Worm (Caenorhabditis elegans) whole organism, mixed stage, embryonic: ENCODE measurements around the gene stdh-1.

Experiments used
- bed-3 ChIP-seq: fragments of 200-800 bp; sonication (Bioruptor generic); optimal IDR thresholded peaks from 3 replicates; lab custom pipeline; 2018; ENCODE audit warnings: mild to moderate bottlenecking, missing genetic modification characterization, moderate library complexity, missing compliant biosample characterization
- blmp-1 ChIP-seq: fragments of 150-350 bp; optimal IDR thresholded peaks from 2 replicates; lab custom pipeline; 2014; ENCODE audit warnings: missing biosample characterization, missing genetic modification characterization
- ceh-43 ChIP-seq: fragments of 200-800 bp; sonication (Bioruptor generic); optimal IDR thresholded peaks from 2 replicates; lab custom pipeline; 2018; ENCODE audit warnings: mild to moderate bottlenecking, missing genetic modification characterization, moderate library complexity, missing compliant biosample characterization
- ces-1 ChIP-seq: fragments of 150-350 bp; optimal IDR thresholded peaks from 2 replicates; lab custom pipeline; 2014; ENCODE audit warnings: missing biosample characterization, missing genetic modification reagents, missing genetic modification characterization
- cnd-1 ChIP-seq: fragments of 200-800 bp; sonication (Bioruptor generic); optimal IDR thresholded peaks from 2 replicates; lab custom pipeline; 2018; ENCODE audit warnings: mild to moderate bottlenecking, missing genetic modification characterization, missing compliant biosample characterization
- drap-1 ChIP-seq: fragments of 200-800 bp; sonication (Bioruptor generic); optimal IDR thresholded peaks from 3 replicates; lab custom pipeline; 2018; ENCODE audit warnings: mild to moderate bottlenecking, missing genetic modification characterization, missing compliant biosample characterization
- elt-1 ChIP-seq: sonication (generic microtip); optimal IDR thresholded peaks from 2 replicates; lab custom pipeline; 2017; ENCODE audit warnings: missing genetic modification characterization, mild to moderate bottlenecking, missing compliant biosample characterization, antibody characterized with exemption, moderate library complexity, borderline replicate concordance; ENCODE audit not compliant: insufficient read depth
- flh-1 ChIP-seq: fragments of 200-800 bp; sonication (Bioruptor generic); optimal IDR thresholded peaks from 2 replicates; lab custom pipeline; 2018; ENCODE audit warnings: mild to moderate bottlenecking, missing genetic modification characterization, moderate library complexity, missing compliant biosample characterization
- ham-2 ChIP-seq: fragments of 200-800 bp; sonication (Bioruptor generic); optimal IDR thresholded peaks from 2 replicates; lab custom pipeline; 2018; ENCODE audit warnings: mild to moderate bottlenecking, missing genetic modification characterization, missing compliant biosample characterization
- hlh-1 ChIP-seq: fragments of 150-350 bp; optimal IDR thresholded peaks from 2 replicates; lab custom pipeline; 2014; ENCODE audit warnings: missing biosample characterization, missing genetic modification reagents, missing genetic modification characterization
- lin-13 ChIP-seq: fragments of 150-350 bp; optimal IDR thresholded peaks from 2 replicates; lab custom pipeline; 2014; ENCODE audit warnings: missing biosample characterization, missing genetic modification characterization
- lin-32 ChIP-seq: fragments of 200-800 bp; sonication (Bioruptor generic); optimal IDR thresholded peaks from 2 replicates; lab custom pipeline; 2018; ENCODE audit warnings: mild to moderate bottlenecking, missing genetic modification characterization, missing compliant biosample characterization
- lsy-2 ChIP-seq: fragments of 150-350 bp; optimal IDR thresholded peaks from 2 replicates; lab custom pipeline; 2014; ENCODE audit warnings: missing biosample characterization, missing genetic modification characterization
- mab-5 ChIP-seq: fragments of 150-350 bp; optimal IDR thresholded peaks from 2 replicates; lab custom pipeline; 2014; ENCODE audit warnings: missing biosample characterization, missing genetic modification characterization
- mls-2 ChIP-seq: sonication (generic microtip); optimal IDR thresholded peaks from 2 replicates; lab custom pipeline; 2016; ENCODE audit warnings: mild to moderate bottlenecking, missing genetic modification characterization, moderate library complexity, missing compliant biosample characterization
- nhr-12 ChIP-seq: fragments of 150-350 bp; optimal IDR thresholded peaks from 2 replicates; lab custom pipeline; 2014; ENCODE audit warnings: missing biosample characterization, missing genetic modification characterization
- nhr-2 ChIP-seq: fragments of 150-350 bp; optimal IDR thresholded peaks from 2 replicates; lab custom pipeline; 2014; ENCODE audit warnings: missing biosample characterization, missing genetic modification characterization
- nhr-237 ChIP-seq: fragments of 150-350 bp; optimal IDR thresholded peaks from 2 replicates; lab custom pipeline; 2014; ENCODE audit warnings: missing biosample characterization, missing genetic modification characterization
- nhr-28 ChIP-seq: fragments of 150-350 bp; optimal IDR thresholded peaks from 2 replicates; lab custom pipeline; 2014; ENCODE audit warnings: missing biosample characterization, missing genetic modification characterization
- nhr-76 ChIP-seq: sonication (generic microtip); optimal IDR thresholded peaks from 2 replicates; lab custom pipeline; 2017; ENCODE audit warnings: missing biosample characterization, missing genetic modification characterization
- pha-4 ChIP-seq: fragments of 150-350 bp; optimal IDR thresholded peaks from 2 replicates; lab custom pipeline; 2018; ENCODE audit warnings: missing biosample characterization, missing genetic modification reagents, missing genetic modification characterization
- snpc-4 ChIP-seq: fragments of 150-350 bp; optimal IDR thresholded peaks from 2 replicates; lab custom pipeline; 2014; ENCODE audit warnings: missing biosample characterization, missing genetic modification characterization
- sptf-1 ChIP-seq: sonication (generic microtip); optimal IDR thresholded peaks from 2 replicates; lab custom pipeline; 2017; ENCODE audit warnings: mild to moderate bottlenecking, missing genetic modification characterization, moderate library complexity, missing compliant biosample characterization
- tbx-8 ChIP-seq: fragments of 200-800 bp; sonication (Bioruptor generic); optimal IDR thresholded peaks from 2 replicates; lab custom pipeline; 2018; ENCODE audit warnings: mild to moderate bottlenecking, missing genetic modification characterization, moderate library complexity, missing compliant biosample characterization
- unc-120 ChIP-seq: sonication (generic microtip); optimal IDR thresholded peaks from 2 replicates; lab custom pipeline; 2017; ENCODE audit warnings: missing genetic modification characterization, missing compliant biosample characterization; ENCODE audit not compliant: poor library complexity, severe bottlenecking
- unc-39 ChIP-seq: fragments of 150-350 bp; optimal IDR thresholded peaks from 2 replicates; lab custom pipeline; 2014; ENCODE audit warnings: missing biosample characterization, missing genetic modification characterization
- zip-8 ChIP-seq: fragments of 150-350 bp; optimal IDR thresholded peaks from 2 replicates; lab custom pipeline; 2014; ENCODE audit warnings: missing biosample characterization, missing genetic modification characterization
- ztf-11 ChIP-seq: fragments of 150-350 bp; optimal IDR thresholded peaks from 2 replicates; lab custom pipeline; 2014; ENCODE audit warnings: missing biosample characterization, missing genetic modification characterization

The stdh-1 gene

DNA sequence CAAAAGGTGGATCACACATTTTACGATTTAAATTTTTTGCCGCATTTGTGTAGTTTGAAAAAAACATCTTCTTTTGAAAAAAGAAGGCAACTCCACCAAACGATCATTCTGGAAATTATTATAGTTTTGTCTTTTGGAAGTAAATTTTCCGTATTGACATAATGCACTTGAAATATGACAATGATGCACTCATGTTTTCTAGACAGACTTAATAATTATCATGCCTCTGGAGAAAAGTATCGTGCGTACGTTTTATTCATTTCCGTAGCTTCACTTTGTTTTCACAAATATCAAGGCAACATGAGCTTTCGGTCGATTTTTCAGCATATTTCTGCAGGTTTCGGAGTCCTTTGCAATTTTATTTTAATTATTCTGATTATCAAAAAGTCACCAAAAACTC, 12.0 kb downstream of the stdh-1 start, which contains the start of gene str-250:
TSS of gene str-250 (plus strand) at position 301 of the 400 bp plus-strand sequence.
- no peak for TF ChIP-seq flh-1
- TF ChIP-seq, all 35 proteins: peak for 0

DNA sequence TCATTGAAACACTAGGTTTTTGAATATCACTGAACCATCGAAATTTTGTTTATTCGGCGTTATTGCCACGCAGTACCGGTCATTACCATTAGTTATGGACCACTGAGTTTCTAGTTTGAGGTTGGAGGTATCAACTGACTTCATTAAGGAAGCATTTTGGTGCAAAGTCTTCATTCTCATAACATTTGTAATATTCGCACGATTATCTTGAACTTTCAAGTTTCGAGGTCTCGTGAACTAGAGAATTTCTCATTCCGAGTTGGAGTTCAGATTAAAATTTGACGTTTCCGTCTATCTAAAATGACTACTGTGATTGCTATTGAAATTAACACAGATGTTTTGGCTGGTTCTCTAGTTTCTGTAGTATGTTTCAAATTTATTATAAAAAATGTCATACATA, 14.4 kb downstream of the stdh-1 start, which contains the start of gene srx-42:
TSS of gene srx-42 (plus strand) at position 301 of the 400 bp plus-strand sequence.
- TF ChIP-seq hlh-1: no peak
- no peak for TF ChIP-seq blmp-1 (tag; lab: Kevin White, UChicago)
- TF ChIP-seq bed-3 (GFP tag; lab: Kevin White, UChicago): no peak
- TF ChIP-seq pha-4 (tag; lab: Kevin White, UChicago): no peak
- no peak for TF ChIP-seq lsy-2 (tag; lab: Kevin White, UChicago)

DNA sequence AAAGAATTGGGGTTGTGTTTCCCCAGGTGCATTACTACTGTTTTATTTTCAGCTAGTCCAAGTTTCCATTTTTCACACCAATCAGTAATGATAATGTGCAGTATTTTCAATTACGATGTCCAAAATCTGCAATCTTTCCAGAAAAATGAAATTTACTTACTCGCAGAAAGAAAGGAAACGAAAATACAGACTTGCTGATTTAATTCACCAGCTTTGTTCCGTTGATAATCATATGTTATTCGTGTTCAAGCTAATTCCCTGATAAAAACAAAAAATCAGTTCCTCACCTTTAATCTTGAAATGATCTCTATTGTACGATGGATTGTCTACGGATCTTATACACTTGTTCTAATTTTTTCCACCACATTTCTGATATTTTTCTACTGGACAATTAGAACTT, 17.6 kb downstream of the stdh-1 start, which contains the start of gene srxa-11:
TSS of gene srxa-11 (plus strand) at position 301 of the 400 bp plus-strand sequence.
- no peak for TF ChIP-seq nhr-28 (tag; lab: Kevin White, UChicago)
- TF ChIP-seq ham-2: no peak
- no peak for TF ChIP-seq mls-2 (tag; lab: Kevin White, UChicago)
- TF ChIP-seq ces-1: no peak
- TF ChIP-seq tbx-8 (GFP tag; lab: Kevin White, UChicago): no peak
- no peak for TF ChIP-seq lsy-2 (tag; lab: Kevin White, UChicago)
- TF ChIP-seq unc-120 (tag; lab: Kevin White, UChicago): no peak
- TF ChIP-seq nhr-76 (tag; lab: Kevin White, UChicago): no peak
- no peak for TF ChIP-seq zip-8 (tag; lab: Kevin White, UChicago)
- no peak for TF ChIP-seq blmp-1 (tag; lab: Kevin White, UChicago)
- TF ChIP-seq pha-4 (tag; lab: Kevin White, UChicago): no peak
- TF ChIP-seq lin-13 (tag; lab: Kevin White, UChicago): no peak
- TF ChIP-seq nhr-2: no peak
- no peak for TF ChIP-seq sptf-1
- no peak for TF ChIP-seq flh-1
- TF ChIP-seq unc-39 (tag; lab: Kevin White, UChicago): no peak
- TF ChIP-seq mab-5 (tag; lab: Kevin White, UChicago): no peak
- no peak for TF ChIP-seq nhr-237
- TF ChIP-seq, all 35 proteins: peak for 0

DNA sequence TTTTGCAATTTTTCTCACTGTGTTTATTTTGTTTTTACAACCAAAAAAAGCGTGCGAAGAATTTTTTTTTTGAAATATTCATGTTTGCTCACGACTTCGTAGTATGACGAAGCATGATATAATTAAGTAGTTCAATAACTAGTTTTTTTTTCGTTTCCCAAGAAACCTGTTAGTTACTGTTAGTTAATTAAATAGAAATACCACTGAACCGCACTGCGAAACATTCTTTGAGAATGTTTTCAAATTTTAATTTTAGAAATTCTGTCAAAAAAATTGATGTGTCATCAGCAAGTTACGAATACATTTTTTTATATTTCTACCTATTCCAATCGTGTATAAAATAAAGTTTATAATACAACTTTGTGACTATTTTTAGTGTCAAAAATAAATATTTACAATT, 20.1 kb downstream of the stdh-1 start, which contains the start of gene srxa-12:
TSS of gene srxa-12 (plus strand) at position 301 of the 400 bp plus-strand sequence.
- TF ChIP-seq pha-4 (tag; lab: Kevin White, UChicago) (no peak), nhr-2 (no peak), cnd-1 (no peak), snpc-4 (tag; lab: Kevin White, UChicago) (no peak), drap-1 (GFP tag; lab: Kevin White, UChicago) (no peak), nhr-28 (tag; lab: Kevin White, UChicago) (no peak), sptf-1 (no peak), nhr-76 (tag; lab: Kevin White, UChicago) (no peak), ceh-43 (GFP tag; lab: Kevin White, UChicago) (no peak), nhr-12 (no peak), zip-8 (tag; lab: Kevin White, UChicago) (no peak), flh-1 (no peak), ztf-11 (tag; lab: Kevin White, UChicago) (no peak), lsy-2 (tag; lab: Kevin White, UChicago) (no peak)

DNA sequence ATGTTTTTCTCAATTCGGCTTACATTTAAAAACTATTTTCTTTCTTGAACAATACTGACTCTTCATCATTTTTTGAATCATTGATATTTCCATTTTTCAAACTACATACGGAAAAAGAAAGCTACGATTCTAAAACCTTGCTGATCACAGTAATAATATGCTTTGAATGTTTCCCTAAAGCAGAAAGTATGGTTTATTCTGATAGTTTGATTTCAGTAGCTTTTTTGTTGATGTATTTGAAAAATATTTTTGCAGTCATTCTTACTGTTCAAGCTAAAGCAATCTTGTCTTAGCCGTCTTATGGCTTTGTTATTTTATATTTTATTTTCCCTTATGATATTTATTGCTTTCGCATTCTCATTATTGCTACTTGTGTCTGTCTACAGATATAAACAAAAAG, 23.2 kb downstream of the stdh-1 start, which contains the start of gene srxa-13:
TSS of gene srxa-13 (plus strand) at position 301 of the 400 bp plus-strand sequence.
- TF ChIP-seq ceh-43 (GFP tag; lab: Kevin White, UChicago) (no peak), flh-1 (no peak)

DNA sequence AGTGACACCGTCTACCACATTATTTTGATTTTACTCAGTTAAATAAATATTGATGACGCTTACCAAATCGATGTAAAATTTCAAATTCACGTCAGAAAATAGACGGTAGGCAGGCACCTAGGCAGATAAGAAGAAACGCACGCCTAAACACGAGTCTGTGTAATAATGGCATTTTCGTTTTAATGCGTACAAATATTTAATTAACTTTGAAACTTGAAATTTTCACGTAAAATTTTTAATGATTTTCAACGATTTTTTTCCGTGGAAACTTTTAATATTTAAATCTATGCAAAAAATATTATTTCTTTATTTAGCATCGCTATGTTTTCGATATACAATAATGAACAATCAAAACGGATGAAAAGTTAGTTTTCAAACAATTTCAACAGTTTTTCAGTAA, 24.9 kb downstream of the stdh-1 start, which contains the start of gene C06B3.16:
TSS of gene C06B3.16 (plus strand) at position 301 of the 400 bp plus-strand sequence.
- no peak for TF ChIP-seq ceh-43 (GFP tag; lab: Kevin White, UChicago)

DNA sequence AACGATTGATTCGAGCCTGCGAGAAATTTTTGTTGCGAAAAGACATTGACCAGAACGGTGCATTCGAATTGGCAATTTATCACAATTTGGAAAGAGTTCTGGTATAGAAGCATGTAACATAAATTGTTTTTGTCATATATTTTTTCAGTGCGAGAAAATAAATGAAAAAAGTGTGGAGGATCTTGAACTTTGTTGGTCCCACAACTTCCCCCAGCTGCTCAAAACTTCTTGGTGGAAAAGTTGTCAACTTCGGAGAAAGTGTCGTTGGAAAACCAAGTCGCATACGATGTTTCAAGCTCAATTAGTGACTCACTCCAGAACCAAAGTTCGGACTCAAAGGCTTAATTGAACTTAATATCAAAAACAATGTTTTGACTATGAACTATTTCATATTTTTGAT, 25.7 kb downstream of the stdh-1 start:
- TF ChIP-seq pha-4 (tag; lab: Kevin White, UChicago) (no peak), blmp-1 (tag; lab: Kevin White, UChicago) (no peak), ces-1 (no peak), drap-1 (GFP tag; lab: Kevin White, UChicago) (no peak), lin-32 (GFP tag; lab: Kevin White, UChicago) (no peak), elt-1 (tag; lab: Kevin White, UChicago) (no peak)
